Worm (Caenorhabditis elegans) whole organism, early embryonic: ENCODE measurements around the gene arx-2.

ENCODE experiments used
- B0310.2 ChIP-seq: sonication (generic microtip); optimal IDR thresholded peaks from 2 replicates; lab custom pipeline; 2016; ENCODE audit warnings: mild to moderate bottlenecking, missing genetic modification characterization, missing compliant biosample characterization
- F13C5.2 ChIP-seq: sonication (generic microtip); optimal IDR thresholded peaks from 2 replicates; lab custom pipeline; 2017; ENCODE audit warnings: mild to moderate bottlenecking, missing genetic modification characterization, inconsistent platforms, missing compliant biosample characterization
- aly-1 ChIP-seq: sonication (generic microtip); optimal IDR thresholded peaks from 2 replicates; lab custom pipeline; 2016; ENCODE audit warnings: missing genetic modification characterization, missing compliant biosample characterization
- ama-1 ChIP-seq: fragments of 150-350 bp; optimal IDR thresholded peaks from 2 replicates; lab custom pipeline; 2014
- ets-7 ChIP-seq: sonication (generic microtip); optimal IDR thresholded peaks from 2 replicates; lab custom pipeline; 2016; ENCODE audit warnings: missing genotype, missing genetic modification characterization, missing compliant biosample characterization
- flt-1 ChIP-seq: fragments of 200-800 bp; sonication (Bioruptor generic); IDR thresholded peaks from 2 replicates; pipeline ENCODE4 v1.3.6; 2022; ENCODE audit warnings: missing genetic modification characterization, missing compliant biosample characterization
- hmbx-1 ChIP-seq: sonication (generic microtip); optimal IDR thresholded peaks from 2 replicates; lab custom pipeline; 2016; ENCODE audit warnings: mild to moderate bottlenecking, missing genetic modification characterization, missing compliant biosample characterization
- hmg-4 ChIP-seq: fragments of 200-800 bp; sonication (Bioruptor generic); optimal IDR thresholded peaks from 2 replicates; lab custom pipeline; 2018; ENCODE audit warnings: mild to moderate bottlenecking, missing genetic modification characterization, missing compliant biosample characterization
- pes-1 ChIP-seq: fragments of 200-800 bp; sonication (Bioruptor generic); IDR thresholded peaks from 2 replicates; pipeline ENCODE4 v1.3.6; 2022; ENCODE audit warnings: missing genetic modification reagents, missing genetic modification characterization, missing compliant biosample characterization
- scrt-1 ChIP-seq: fragments of 200-800 bp; sonication (Bioruptor generic); IDR thresholded peaks from 2 replicates; pipeline ENCODE4 v1.3.6; 2022; ENCODE audit warnings: missing genetic modification characterization, missing compliant biosample characterization
- sea-1 ChIP-seq: fragments of 200-800 bp; sonication (Bioruptor generic); conservative IDR thresholded peaks from 2 replicates; pipeline ENCODE4 v1.3.6; 2022; ENCODE audit warnings: missing genetic modification characterization, missing compliant biosample characterization
- tbx-11 ChIP-seq: fragments of 200-800 bp; sonication (Bioruptor generic); IDR thresholded peaks from 2 replicates; pipeline ENCODE4 v1.3.6; 2022; ENCODE audit warnings: missing genetic modification characterization, missing compliant biosample characterization
- tbx-37 ChIP-seq: fragments of 200-800 bp; sonication (Bioruptor generic); conservative IDR thresholded peaks from 2 replicates; pipeline ENCODE4 v1.3.6; 2022; ENCODE audit warnings: missing genetic modification reagents, missing genetic modification characterization, missing compliant biosample characterization
- tra-4 ChIP-seq: sonication (generic microtip); optimal IDR thresholded peaks from 2 replicates; lab custom pipeline; 2017; ENCODE audit warnings: missing genetic modification characterization, missing compliant biosample characterization

- no peak for TF ChIP-seq scrt-1 (GFP tag; lab: Robert Waterston, UW)
- no peak for TF ChIP-seq ama-1 (lab: Kevin White, UChicago)
- no peak for TF ChIP-seq tra-4 (tag; lab: Kevin White, UChicago)
- no peak for TF ChIP-seq flt-1 (GFP tag; lab: Robert Waterston, UW)
- no peak for TF ChIP-seq tbx-11 (GFP tag; lab: Robert Waterston, UW)
- TF ChIP-seq sea-1 (GFP tag; lab: Robert Waterston, UW) = no peak
- TF ChIP-seq tbx-37 (GFP tag; lab: Robert Waterston, UW) = no peak
- no peak for TF ChIP-seq hmbx-1
- TF ChIP-seq aly-1 (tag; lab: Kevin White, UChicago) = no peak
- no peak for TF ChIP-seq pes-1
- TF ChIP-seq hmg-4 (GFP tag; lab: Kevin White, UChicago) = no peak
- TF ChIP-seq F13C5.2 (tag; lab: Kevin White, UChicago) = no peak
- TF ChIP-seq ets-7 = no peak
- no peak for TF ChIP-seq B0310.2 (tag; lab: Kevin White, UChicago)
Measured at ce11 chrV:10387412-10387811, 49.3 kb upstream of the arx-2 start.
